Worm (Caenorhabditis elegans) whole organism, L3 larva: ENCODE results near the gene W03B1.9.

ENCODE experiments used
- R02D3.7 ChIP-seq: fragments of 150-350 bp; optimal IDR thresholded peaks from 2 replicates; lab custom pipeline; 2014; ENCODE audit warnings: missing biosample characterization, missing genetic modification characterization
- aly-2 ChIP-seq: fragments of 150-350 bp; optimal IDR thresholded peaks from 2 replicates; lab custom pipeline; 2014; ENCODE audit warnings: missing biosample characterization, missing genetic modification characterization
- ama-1 ChIP-seq: fragments of 150-350 bp; optimal IDR thresholded peaks from 2 replicates; lab custom pipeline; 2018
- ceh-82 ChIP-seq: fragments of 150-350 bp; optimal IDR thresholded peaks from 2 replicates; lab custom pipeline; 2014; ENCODE audit warnings: missing biosample characterization, missing genetic modification characterization
- fos-1 ChIP-seq: fragments of 150-350 bp; optimal IDR thresholded peaks from 2 replicates; lab custom pipeline; 2014; ENCODE audit warnings: missing biosample characterization, missing genetic modification characterization
- lin-39 ChIP-seq: fragments of 150-350 bp; optimal IDR thresholded peaks from 2 replicates; lab custom pipeline; 2018; ENCODE audit warnings: missing biosample characterization, missing genetic modification reagents, missing genetic modification characterization
- mdl-1 ChIP-seq: fragments of 150-350 bp; optimal IDR thresholded peaks from 2 replicates; lab custom pipeline; 2014; ENCODE audit warnings: missing biosample characterization, missing genetic modification characterization
- nhr-28 ChIP-seq: fragments of 150-350 bp; optimal IDR thresholded peaks from 2 replicates; lab custom pipeline; 2014; ENCODE audit warnings: missing biosample characterization, missing genetic modification characterization
- nhr-76 ChIP-seq: fragments of 150-350 bp; sonication (generic microtip); optimal IDR thresholded peaks from 5 replicates; lab custom pipeline; 2014; ENCODE audit warnings: missing biosample characterization, missing genetic modification characterization
- nhr-77 ChIP-seq: fragments of 150-350 bp; optimal IDR thresholded peaks from 2 replicates; lab custom pipeline; 2014; ENCODE audit warnings: missing biosample characterization, missing genetic modification characterization
- unc-39 ChIP-seq: sonication (generic microtip); optimal IDR thresholded peaks from 4 replicates; lab custom pipeline; 2017; ENCODE audit warnings: missing biosample characterization, missing genetic modification characterization
- unc-62 ChIP-seq: fragments of 150-350 bp; sonication (generic microtip); optimal IDR thresholded peaks from 4 replicates; lab custom pipeline; 2014; ENCODE audit warnings: missing biosample characterization, missing genetic modification reagents, missing genetic modification characterization
- zag-1 ChIP-seq: fragments of 150-350 bp; optimal IDR thresholded peaks from 2 replicates; lab custom pipeline; 2014; ENCODE audit warnings: missing biosample characterization, missing genetic modification characterization

- TF ChIP-seq fos-1 (no peak), zag-1 (tag; lab: Kevin White, UChicago) (no peak), R02D3.7 (tag; lab: Kevin White, UChicago) (no peak), nhr-76 (tag; lab: Kevin White, UChicago) (no peak), nhr-77 (tag; lab: Kevin White, UChicago) (no peak), aly-2 (tag; lab: Kevin White, UChicago) (no peak), ceh-82 (tag; lab: Kevin White, UChicago) (no peak), unc-62 (no peak), unc-39 (tag; lab: Kevin White, UChicago) (no peak), lin-39 (tag; lab: Kevin White, UChicago) (no peak), ama-1 (no peak), nhr-28 (tag; lab: Kevin White, UChicago) (no peak), mdl-1 (tag; lab: Kevin White, UChicago) (no peak)
These were observed 47.1 kb upstream of the W03B1.9 start for ce11 chrIV:4403870-4404269.
